Worm (Caenorhabditis elegans): ENCODE data around the gene C06B8.2.
A peak's percentile ranks its signal among the peaks of the same experiment; 100 is the strongest.

C06B8.2 gene

ce11 chrV:15465032-15465727, 13.4 kb downstream of the C06B8.2 start, which contains the start of gene pqn-71 (continued):
- TF ChIP-seq Y75B8A.6 (GFP tag; IDR thresholded peaks at IDR 0.05) (peak; percentile 91), vab-7 (GFP tag; IDR thresholded peaks at IDR 0.05) (peak; percentile 91), daf-8 (GFP tag; IDR thresholded peaks at IDR 0.05) (peak; percentile 63; the same call in 1 of the 2 replicates), rbr-2 (tag; optimal IDR thresholded peaks at IDR 0.05) (peak; percentile 95), mxl-2 (GFP tag; conservative IDR thresholded peaks at IDR 0.05) (peak; percentile 85), hlh-11 (tag; optimal IDR thresholded peaks at IDR 0.05) (peak; percentile 89), Y48G9A.11 (GFP tag; IDR thresholded peaks at IDR 0.05) (peak; percentile 92), zfp-2 (tag; optimal IDR thresholded peaks at IDR 0.05) (peak; percentile 79), unc-62 (GFP tag; optimal IDR thresholded peaks at IDR 0.05 in 1 of 2) (peak in 1 of 2 experiments; percentile 15), unc-62 (tag; optimal IDR thresholded peaks at IDR 0.05) (no peak), set-16 (GFP tag; IDR thresholded peaks at IDR 0.05) (peak; percentile 63; the same call in 1 of the 2 replicates), nhr-10 (tag; optimal IDR thresholded peaks at IDR 0.05) (no peak), ceh-28 (tag; optimal IDR thresholded peaks at IDR 0.05) (no peak), mdt-29 (GFP tag; IDR thresholded peaks at IDR 0.05) (peak; percentile 93), zag-1 (tag; optimal IDR thresholded peaks at IDR 0.05) (no peak), ceh-32 (tag; optimal IDR thresholded peaks at IDR 0.05; ENCODE audit: poor library complexity) (peak; percentile 74), mxl-3 (GFP tag; optimal IDR thresholded peaks at IDR 0.05) (peak; percentile 76), snpc-1.2 (GFP tag; IDR thresholded peaks at IDR 0.05) (peak; percentile 92), F10B5.3 (tag; optimal IDR thresholded peaks at IDR 0.05) (peak; percentile 81), jun-1 (tag; optimal IDR thresholded peaks at IDR 0.05) (peak; percentile 75), ctbp-1 (GFP tag; IDR thresholded peaks at IDR 0.05) (peak; percentile 94), R02D3.7 (tag; optimal IDR thresholded peaks at IDR 0.05) (no peak), nhr-28 (tag; optimal IDR thresholded peaks at IDR 0.05) (peak; percentile 74), snpc-4 (tag; optimal IDR thresholded peaks at IDR 0.05) (peak; percentile 27), sdz-12 (GFP tag; optimal IDR thresholded peaks at IDR 0.05) (peak; percentile 92), dpl-1 (GFP tag; optimal IDR thresholded peaks at IDR 0.05) (peak; percentile 66), T26A8.4 (GFP tag; IDR thresholded peaks at IDR 0.05) (peak; percentile 95), daf-12 (tag; optimal IDR thresholded peaks at IDR 0.05) (no peak), nhr-111 (GFP tag; optimal IDR thresholded peaks at IDR 0.05) (peak; percentile 86), dmd-6 (GFP tag; IDR thresholded peaks at IDR 0.05) (peak; percentile 94), lir-3 (tag; optimal IDR thresholded peaks at IDR 0.05) (peak; percentile 90), fkh-10 (GFP tag; optimal IDR thresholded peaks at IDR 0.05) (peak; percentile 52), attf-4 (tag; optimal IDR thresholded peaks at IDR 0.05) (peak; percentile 26), zfp-3 (GFP tag; conservative IDR thresholded peaks at IDR 0.05) (peak; percentile 90), nhr-6 (tag; optimal IDR thresholded peaks at IDR 0.05) (peak; percentile 51), dve-1 (tag; optimal IDR thresholded peaks at IDR 0.05; ENCODE audit: insufficient read depth) (peak; percentile 99), aly-2 (tag; optimal IDR thresholded peaks at IDR 0.05) (peak; percentile 48), hlh-30 (tag; optimal IDR thresholded peaks at IDR 0.05; ENCODE audit: insufficient read depth) (peak; percentile 91), dmd-9 (GFP tag; IDR thresholded peaks at IDR 0.05) (peak; percentile 95), arid-1 (GFP tag; conservative IDR thresholded peaks at IDR 0.05) (peak; percentile 92), ceh-62 (tag; optimal IDR thresholded peaks at IDR 0.05) (no peak), ceh-82 (tag; optimal IDR thresholded peaks at IDR 0.05) (no peak), lsy-2 (tag; optimal IDR thresholded peaks at IDR 0.05) (no peak), zip-2 (tag; optimal IDR thresholded peaks at IDR 0.05) (peak; percentile 90), lin-15B (tag; optimal IDR thresholded peaks at IDR 0.05) (no peak), zip-11 (GFP tag; IDR thresholded peaks at IDR 0.05) (peak; percentile 85; the same call in 1 of the 2 replicates), T20F7.1 (GFP tag; optimal IDR thresholded peaks at IDR 0.05) (no peak), lin-1 (GFP tag; IDR thresholded peaks at IDR 0.05) (peak; percentile 92), skn-1 (tag; optimal IDR thresholded peaks at IDR 0.05) (no peak), nhr-77 (tag; optimal IDR thresholded peaks at IDR 0.05) (no peak), Y5F2A.4 (GFP tag; optimal IDR thresholded peaks at IDR 0.05) (peak; percentile 81)

Measured in whole organism, L4 larva.